Worm (Caenorhabditis elegans) whole organism, L3 larva: ENCODE results near the gene Y45F10C.4.

Experiments
- aly-2 ChIP-seq: fragments of 150-350 bp; optimal IDR thresholded peaks from 2 replicates; lab custom pipeline; 2014; ENCODE audit warnings: missing biosample characterization, missing genetic modification characterization
- ama-1 ChIP-seq: fragments of 150-350 bp; optimal IDR thresholded peaks from 2 replicates; lab custom pipeline; 2018
- ceh-28 ChIP-seq: fragments of 150-350 bp; optimal IDR thresholded peaks from 2 replicates; lab custom pipeline; 2014; ENCODE audit warnings: missing biosample characterization, missing genetic modification reagents, missing genetic modification characterization
- ceh-82 ChIP-seq: fragments of 150-350 bp; optimal IDR thresholded peaks from 2 replicates; lab custom pipeline; 2014; ENCODE audit warnings: missing biosample characterization, missing genetic modification characterization
- daf-12 ChIP-seq: fragments of 150-350 bp; optimal IDR thresholded peaks from 2 replicates; lab custom pipeline; 2014; ENCODE audit warnings: missing biosample characterization, missing genetic modification reagents, missing genetic modification characterization
- egl-27 ChIP-seq: sonication (generic microtip); optimal IDR thresholded peaks from 4 replicates; lab custom pipeline; 2017; ENCODE audit warnings: missing biosample characterization, missing genetic modification reagents, missing genetic modification characterization
- egl-5 ChIP-seq: fragments of 150-350 bp; optimal IDR thresholded peaks from 2 replicates; lab custom pipeline; 2017; ENCODE audit warnings: missing biosample characterization, missing genetic modification reagents, missing genetic modification characterization, inconsistent platforms
- elt-1 ChIP-seq: fragments of 150-350 bp; optimal IDR thresholded peaks from 2 replicates; lab custom pipeline; 2014; ENCODE audit warnings: missing biosample characterization, missing genetic modification characterization
- elt-2 ChIP-seq: sonication (generic microtip); optimal IDR thresholded peaks from 2 replicates; lab custom pipeline; 2016; ENCODE audit warnings: missing genetic modification reagents, mild to moderate bottlenecking, missing genetic modification characterization, missing compliant biosample characterization
- elt-3 ChIP-seq, 3 experiments: fragments of 150-350 bp in 1 of 3; sonication (generic microtip) in 2 of 3; optimal IDR thresholded peaks; 2 replicates in 2 of 3; 4 replicates in 1 of 3; lab custom pipeline; 2014 to 2017; ENCODE audit warnings: missing biosample characterization in 3 of 3, missing genetic modification characterization in 3 of 3
- eor-1 ChIP-seq, 2 experiments: fragments of 150-350 bp; optimal IDR thresholded peaks; 2 replicates each; lab custom pipeline; 2014 to 2018; ENCODE audit warnings: missing biosample characterization in 2 of 2, missing genetic modification characterization in 2 of 2
- fkh-2 ChIP-seq: fragments of 150-350 bp; optimal IDR thresholded peaks from 2 replicates; lab custom pipeline; 2014; ENCODE audit warnings: missing biosample characterization, missing genetic modification reagents, missing genetic modification characterization
- fos-1 ChIP-seq: fragments of 150-350 bp; optimal IDR thresholded peaks from 2 replicates; lab custom pipeline; 2014; ENCODE audit warnings: missing biosample characterization, missing genetic modification characterization
- jun-1 ChIP-seq: fragments of 150-350 bp; optimal IDR thresholded peaks from 2 replicates; lab custom pipeline; 2014; ENCODE audit warnings: missing biosample characterization, missing genetic modification reagents, missing genetic modification characterization
- lin-39 ChIP-seq: fragments of 150-350 bp; optimal IDR thresholded peaks from 2 replicates; lab custom pipeline; 2018; ENCODE audit warnings: missing biosample characterization, missing genetic modification reagents, missing genetic modification characterization
- mdl-1 ChIP-seq: fragments of 150-350 bp; optimal IDR thresholded peaks from 2 replicates; lab custom pipeline; 2014; ENCODE audit warnings: missing biosample characterization, missing genetic modification characterization
- nfya-1 ChIP-seq: sonication (generic microtip); optimal IDR thresholded peaks from 2 replicates; lab custom pipeline; 2017; ENCODE audit warnings: missing genetic modification characterization, mild to moderate bottlenecking, missing compliant biosample characterization, antibody characterized with exemption, moderate library complexity; ENCODE audit not compliant: insufficient read depth
- nhr-11 ChIP-seq: fragments of 150-350 bp; optimal IDR thresholded peaks from 2 replicates; lab custom pipeline; 2014; ENCODE audit warnings: missing biosample characterization, missing genetic modification characterization
- nhr-12 ChIP-seq: fragments of 150-350 bp; optimal IDR thresholded peaks from 2 replicates; lab custom pipeline; 2014; ENCODE audit warnings: missing biosample characterization, missing genetic modification characterization
- nhr-23 ChIP-seq: fragments of 150-350 bp; optimal IDR thresholded peaks from 2 replicates; lab custom pipeline; 2014; ENCODE audit warnings: missing biosample characterization, missing genetic modification reagents, missing genetic modification characterization
- nhr-237 ChIP-seq: fragments of 150-350 bp; optimal IDR thresholded peaks from 2 replicates; lab custom pipeline; 2014; ENCODE audit warnings: missing biosample characterization, missing genetic modification characterization
- nhr-25 ChIP-seq: sonication (generic microtip); optimal IDR thresholded peaks from 2 replicates; lab custom pipeline; 2017; ENCODE audit warnings: missing biosample characterization, missing genetic modification characterization
- nhr-28 ChIP-seq: fragments of 150-350 bp; optimal IDR thresholded peaks from 2 replicates; lab custom pipeline; 2014; ENCODE audit warnings: missing biosample characterization, missing genetic modification characterization
- nhr-43 ChIP-seq: sonication (generic microtip); optimal IDR thresholded peaks from 2 replicates; lab custom pipeline; 2016; ENCODE audit warnings: mild to moderate bottlenecking, missing genetic modification characterization, missing compliant biosample characterization; ENCODE audit not compliant: poor library complexity, severe bottlenecking
- nhr-67 ChIP-seq: fragments of 150-350 bp; optimal IDR thresholded peaks from 2 replicates; lab custom pipeline; 2014; ENCODE audit warnings: missing biosample characterization, missing genetic modification characterization
- nhr-76 ChIP-seq: fragments of 150-350 bp; sonication (generic microtip); optimal IDR thresholded peaks from 5 replicates; lab custom pipeline; 2014; ENCODE audit warnings: missing biosample characterization, missing genetic modification characterization
- nhr-77 ChIP-seq: fragments of 150-350 bp; optimal IDR thresholded peaks from 2 replicates; lab custom pipeline; 2014; ENCODE audit warnings: missing biosample characterization, missing genetic modification characterization
- pha-4 ChIP-seq: fragments of 150-350 bp; optimal IDR thresholded peaks from 2 replicates; lab custom pipeline; 2014; ENCODE audit warnings: missing biosample characterization, missing genetic modification reagents, missing genetic modification characterization
- pqm-1 ChIP-seq: fragments of 150-350 bp; optimal IDR thresholded peaks from 2 replicates; lab custom pipeline; 2017; ENCODE audit warnings: missing biosample characterization, missing genetic modification characterization, inconsistent platforms
- skn-1 ChIP-seq: fragments of 150-350 bp; optimal IDR thresholded peaks from 2 replicates; lab custom pipeline; 2014; ENCODE audit warnings: missing biosample characterization, missing genetic modification characterization
- snpc-4 ChIP-seq: fragments of 150-350 bp; optimal IDR thresholded peaks from 2 replicates; lab custom pipeline; 2014; ENCODE audit warnings: missing biosample characterization, missing genetic modification characterization
- unc-39 ChIP-seq: sonication (generic microtip); optimal IDR thresholded peaks from 4 replicates; lab custom pipeline; 2017; ENCODE audit warnings: missing biosample characterization, missing genetic modification characterization
- unc-62 ChIP-seq: fragments of 150-350 bp; sonication (generic microtip); optimal IDR thresholded peaks from 4 replicates; lab custom pipeline; 2014; ENCODE audit warnings: missing biosample characterization, missing genetic modification reagents, missing genetic modification characterization
- zag-1 ChIP-seq: fragments of 150-350 bp; optimal IDR thresholded peaks from 2 replicates; lab custom pipeline; 2014; ENCODE audit warnings: missing biosample characterization, missing genetic modification characterization
- ztf-11 ChIP-seq: fragments of 150-350 bp; optimal IDR thresholded peaks from 2 replicates; lab custom pipeline; 2014; ENCODE audit warnings: missing biosample characterization, missing genetic modification characterization
- ztf-4 ChIP-seq: fragments of 150-350 bp; optimal IDR thresholded peaks from 2 replicates; lab custom pipeline; 2014; ENCODE audit warnings: missing biosample characterization, missing genetic modification characterization

Y45F10C.4 gene

DNA sequence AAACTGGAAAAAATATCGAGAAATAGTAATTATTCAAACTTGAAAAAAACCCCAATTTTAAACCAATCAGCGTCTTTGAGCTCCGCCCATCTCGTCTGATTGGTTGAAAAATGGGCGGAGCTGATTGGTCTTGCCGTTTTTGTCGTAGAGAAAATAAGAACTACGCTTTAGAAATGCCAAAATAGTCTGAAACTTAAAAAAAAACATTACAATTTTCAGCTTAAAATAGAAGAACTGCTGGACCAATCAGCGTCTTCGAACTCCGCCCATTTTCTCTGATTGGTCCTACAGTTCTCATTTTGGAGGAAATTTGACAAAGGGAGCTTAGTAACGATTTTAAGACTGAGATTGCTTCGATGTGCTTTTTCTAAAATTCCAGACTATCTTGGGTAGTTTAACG is 15.5 kb upstream of the Y45F10C.4 start:
- TF ChIP-seq egl-27 (tag; lab: Kevin White, UChicago) (no peak), lin-39 (tag; lab: Kevin White, UChicago) (no peak), nhr-67 (tag; lab: Kevin White, UChicago) (no peak), jun-1 (no peak), nfya-1 (tag; lab: Kevin White, UChicago) (peak; percentile 93)
- TF ChIP-seq, all 47 proteins: peak for 1

DNA sequence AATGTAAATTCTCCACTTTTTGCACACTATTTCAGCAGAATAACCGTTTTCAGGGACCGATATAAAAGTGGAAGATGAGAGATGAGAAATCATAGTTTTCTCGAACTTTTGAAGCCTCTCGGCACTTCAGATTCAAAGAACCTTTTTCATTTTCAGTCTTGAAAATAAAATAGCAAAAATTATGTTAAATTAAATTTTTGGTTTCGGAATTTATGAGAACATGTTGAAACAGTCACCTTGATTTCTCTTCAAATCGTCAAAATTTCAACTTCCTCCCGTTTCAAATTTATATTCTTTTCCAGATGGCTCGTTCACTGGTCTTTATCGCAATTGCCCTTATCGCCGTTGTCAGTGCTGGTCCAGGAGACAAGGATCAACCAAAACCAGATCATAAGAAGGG is 14.7 kb upstream of the Y45F10C.4 start, which contains the start of gene srlf-26:
srlf-26 (plus strand) TSS at position 301 of the 400 bp plus-strand sequence.
- TF ChIP-seq mdl-1 (tag; lab: Kevin White, UChicago) (no peak), pqm-1 (tag; lab: Kevin White, UChicago) (no peak), nhr-43 (no peak), elt-2 (tag; lab: Kevin White, UChicago) (no peak), nhr-12 (tag; lab: Kevin White, UChicago) (no peak), nhr-28 (tag; lab: Kevin White, UChicago) (no peak), elt-1 (no peak), ceh-28 (tag; lab: Kevin White, UChicago) (no peak), nhr-77 (tag; lab: Kevin White, UChicago) (no peak), skn-1 (tag; lab: Kevin White, UChicago) (no peak), aly-2 (tag; lab: Kevin White, UChicago) (no peak), unc-62 (GFP tag; lab: Kevin White, UChicago) (no peak), unc-39 (tag; lab: Kevin White, UChicago) (no peak), ama-1 (lab: Kevin White, UChicago) (no peak)

DNA sequence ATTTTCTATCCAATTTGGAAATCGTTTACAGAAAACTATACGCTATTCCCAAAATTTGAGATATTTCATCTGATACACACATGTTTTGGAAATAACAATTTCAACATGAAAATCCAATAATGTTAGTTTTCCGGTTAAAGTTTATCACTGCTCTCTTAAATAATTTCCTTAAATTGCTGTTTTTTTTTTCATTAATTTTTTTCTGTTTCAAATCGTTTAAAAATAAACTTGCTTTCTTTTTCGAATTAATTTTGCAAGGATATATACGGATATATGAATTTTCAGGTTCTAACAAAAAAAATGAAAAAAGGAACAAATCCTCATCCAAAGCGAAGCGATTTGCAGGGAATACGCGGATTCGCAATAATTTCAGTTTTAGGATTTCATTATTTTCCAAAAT is 9.5 kb upstream of the Y45F10C.4 start, which contains the start of gene oac-48:
oac-48 (plus strand) TSS at position 301 of the 400 bp plus-strand sequence.
- no peak for TF ChIP-seq elt-2 (tag; lab: Kevin White, UChicago)
- no peak for TF ChIP-seq pha-4 (tag; lab: Kevin White, UChicago)
- TF ChIP-seq nhr-11 (tag; lab: Kevin White, UChicago) = no peak
- TF ChIP-seq mdl-1 (tag; lab: Kevin White, UChicago) = no peak
- TF ChIP-seq fkh-2 (tag; lab: Kevin White, UChicago) = no peak
- TF ChIP-seq zag-1 (tag; lab: Kevin White, UChicago) = no peak
- TF ChIP-seq egl-5 = no peak

DNA sequence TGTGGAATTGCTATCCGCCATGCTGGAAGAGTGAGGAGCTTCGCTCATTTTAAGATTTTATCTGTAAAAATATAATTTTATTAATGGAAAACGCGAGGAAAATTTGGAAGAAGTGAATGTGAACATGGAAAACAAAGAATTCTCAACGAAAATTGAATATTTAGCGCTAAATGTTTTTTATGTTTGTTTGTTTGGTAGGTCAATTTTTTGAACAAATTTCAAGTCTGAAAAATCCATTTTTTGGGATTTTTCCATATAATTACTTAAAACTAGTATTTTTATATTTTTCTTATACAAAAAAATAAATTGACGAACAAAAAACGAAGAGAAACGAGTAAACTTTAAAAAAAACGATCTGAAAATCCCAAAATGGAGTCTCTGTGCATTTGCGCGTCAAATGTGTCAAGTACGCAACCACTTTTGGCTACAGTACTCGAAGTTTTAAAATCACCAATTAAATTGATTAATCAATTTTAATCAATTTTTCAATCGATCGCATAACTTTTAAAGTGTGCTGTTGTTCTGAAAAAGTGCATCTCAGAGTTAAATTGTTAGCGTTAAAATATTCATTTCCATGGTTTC is 3.0 kb upstream of the Y45F10C.4 start, which contains the start of gene fbxa-215:
fbxa-215 (minus strand) TSS at position 61 of the 582 bp plus-strand sequence.
- TF ChIP-seq nhr-11 (tag; lab: Kevin White, UChicago) = no peak
- TF ChIP-seq pqm-1 (tag; lab: Kevin White, UChicago) = no peak
- TF ChIP-seq ztf-11 = no peak
- TF ChIP-seq nhr-77 (tag; lab: Kevin White, UChicago) = no peak
- no peak for TF ChIP-seq nhr-28 (tag; lab: Kevin White, UChicago)
- no peak for TF ChIP-seq zag-1 (tag; lab: Kevin White, UChicago)
- no peak for TF ChIP-seq nfya-1 (tag; lab: Kevin White, UChicago)
- TF ChIP-seq daf-12 = no peak
- no peak for TF ChIP-seq nhr-23 (tag; lab: Kevin White, UChicago)
- no peak for TF ChIP-seq mdl-1 (tag; lab: Kevin White, UChicago)
- TF ChIP-seq egl-5 = no peak
- no peak for TF ChIP-seq pha-4 (tag; lab: Kevin White, UChicago)

DNA sequence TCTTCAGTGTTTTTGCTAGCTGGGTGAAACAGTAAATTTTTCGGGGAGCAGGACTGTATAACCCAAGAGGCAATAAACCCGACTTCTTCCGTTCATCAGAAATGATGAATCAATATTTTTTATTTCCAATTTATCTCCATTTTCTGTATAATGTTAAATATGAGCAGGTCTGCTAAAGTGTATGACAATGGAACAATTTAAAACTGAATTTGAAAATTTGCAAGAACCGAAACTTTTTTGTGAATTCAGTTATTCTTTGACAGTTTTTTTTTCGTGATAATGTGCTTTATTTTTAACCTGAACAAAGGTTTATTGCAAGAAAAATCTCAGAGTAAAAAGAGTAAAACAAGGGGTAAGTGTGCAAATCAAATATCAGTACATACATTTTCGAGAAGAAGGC is 1.1 kb upstream of the Y45F10C.4 start:
- no peak for TF ChIP-seq lin-39 (tag; lab: Kevin White, UChicago)
- no peak for TF ChIP-seq ceh-82 (tag; lab: Kevin White, UChicago)
- no peak for TF ChIP-seq nhr-28 (tag; lab: Kevin White, UChicago)
- no peak for TF ChIP-seq nhr-237 (tag; lab: Kevin White, UChicago)
- TF ChIP-seq ztf-4 (tag; lab: Kevin White, UChicago) = no peak
- no peak for TF ChIP-seq eor-1 (tag; optimal IDR thresholded peaks at IDR 0.05; lab: Kevin White, UChicago)
- no peak for TF ChIP-seq ama-1 (lab: Kevin White, UChicago)
- no peak for TF ChIP-seq nhr-76 (tag; lab: Kevin White, UChicago)
- no peak for TF ChIP-seq fkh-2 (tag; lab: Kevin White, UChicago)
- TF ChIP-seq elt-3 (tag; optimal IDR thresholded peaks at IDR 0.05; lab: Kevin White, UChicago) = no peak
- no peak for TF ChIP-seq skn-1 (tag; lab: Kevin White, UChicago)
- no peak for TF ChIP-seq snpc-4 (tag; lab: Kevin White, UChicago)
- TF ChIP-seq pha-4 (tag; lab: Kevin White, UChicago) = no peak
- no peak for TF ChIP-seq fos-1
- TF ChIP-seq nhr-25 = no peak
- TF ChIP-seq, all 47 proteins: peak for 0
